Worm (Caenorhabditis elegans) whole organism, late embryonic: ENCODE measurements around the gene nlp-46.

Experiments used
- F13H6.1 ChIP-seq: sonication (generic microtip); optimal IDR thresholded peaks from 2 replicates; lab custom pipeline; 2016; ENCODE audit warnings: missing genetic modification characterization, missing compliant biosample characterization
- dve-1 ChIP-seq: sonication (generic microtip); optimal IDR thresholded peaks from 2 replicates; lab custom pipeline; 2017; ENCODE audit warnings: antibody characterized with exemption, mild to moderate bottlenecking, missing genetic modification characterization, missing compliant biosample characterization
- elt-2 ChIP-seq: sonication (generic microtip); optimal IDR thresholded peaks from 2 replicates; lab custom pipeline; 2016; ENCODE audit warnings: missing genetic modification reagents, missing genetic modification characterization, missing compliant biosample characterization
- hlh-8 ChIP-seq: sonication (generic microtip); optimal IDR thresholded peaks from 2 replicates; lab custom pipeline; 2016; ENCODE audit warnings: missing genotype, missing genetic modification characterization, missing compliant biosample characterization
- nhr-11 ChIP-seq: fragments of 150-350 bp; optimal IDR thresholded peaks from 2 replicates; lab custom pipeline; 2014; ENCODE audit warnings: missing biosample characterization, missing genetic modification characterization
- nhr-232 ChIP-seq: sonication (generic microtip); optimal IDR thresholded peaks from 2 replicates; lab custom pipeline; 2016; ENCODE audit warnings: missing genetic modification characterization, missing compliant biosample characterization
- pqm-1 ChIP-seq: sonication (generic microtip); optimal IDR thresholded peaks from 2 replicates; lab custom pipeline; 2016; ENCODE audit warnings: missing genetic modification characterization, missing compliant biosample characterization
- pros-1 ChIP-seq: fragments of 150-350 bp; optimal IDR thresholded peaks from 2 replicates; lab custom pipeline; 2014; ENCODE audit warnings: missing biosample characterization, missing genetic modification reagents, missing genetic modification characterization
- ttx-3 ChIP-seq: sonication (generic microtip); optimal IDR thresholded peaks from 2 replicates; lab custom pipeline; 2016; ENCODE audit warnings: missing genetic modification reagents, missing genetic modification characterization, missing compliant biosample characterization
- unc-86 ChIP-seq: sonication (generic microtip); optimal IDR thresholded peaks from 2 replicates; lab custom pipeline; 2016; ENCODE audit warnings: missing genetic modification characterization, missing compliant biosample characterization
- ztf-16 ChIP-seq: sonication (generic microtip); optimal IDR thresholded peaks from 2 replicates; lab custom pipeline; 2017; ENCODE audit warnings: missing genetic modification characterization, missing compliant biosample characterization

- no peak for TF ChIP-seq nhr-232 (tag; lab: Kevin White, UChicago)
- no peak for TF ChIP-seq pqm-1
- TF ChIP-seq pros-1 (tag; lab: Kevin White, UChicago) = no peak
- no peak for TF ChIP-seq hlh-8 (tag; lab: Kevin White, UChicago)
- TF ChIP-seq ztf-16 (tag; lab: Kevin White, UChicago) = no peak
- TF ChIP-seq ttx-3 (tag; lab: Kevin White, UChicago) = no peak
- TF ChIP-seq nhr-11 (tag; lab: Kevin White, UChicago) = no peak
- TF ChIP-seq dve-1 = no peak
- TF ChIP-seq unc-86 = no peak
- TF ChIP-seq F13H6.1 = no peak
- TF ChIP-seq elt-2 = no peak
These were observed at the start of gene nlp-46 for ce11 chrV:12506185-12506584.
